Fruit fly (Drosophila melanogaster) whole organism: ENCODE results near the gene Ubr1.

Experiments used
- CG8478 ChIP-seq: fragments of >200 bp; optimal IDR thresholded peaks from 2 replicates; lab custom pipeline; 2018; ENCODE audit warnings: inconsistent platforms
- Dll ChIP-seq: fragments of >200 bp; optimal IDR thresholded peaks from 2 replicates; lab custom pipeline; 2017
- EcR ChIP-seq, 2 experiments: fragments of >200 bp; optimal IDR thresholded peaks; 2 replicates each; lab custom pipeline; 2017; ENCODE audit warnings: missing biosample characterization in 2 of 2, missing genetic modification characterization in 2 of 2, missing genetic modification reagents in 2 of 2
- pan ChIP-seq: fragments of >200 bp; optimal IDR thresholded peaks from 2 replicates; lab custom pipeline; 2017
- psq ChIP-seq: fragments of >200 bp; optimal IDR thresholded peaks from 2 replicates; lab custom pipeline; 2017
- usp ChIP-seq: fragments of >200 bp; optimal IDR thresholded peaks from 2 replicates; lab custom pipeline; 2017; ENCODE audit warnings: missing biosample characterization, missing genetic modification characterization, mixed read lengths

DNA sequence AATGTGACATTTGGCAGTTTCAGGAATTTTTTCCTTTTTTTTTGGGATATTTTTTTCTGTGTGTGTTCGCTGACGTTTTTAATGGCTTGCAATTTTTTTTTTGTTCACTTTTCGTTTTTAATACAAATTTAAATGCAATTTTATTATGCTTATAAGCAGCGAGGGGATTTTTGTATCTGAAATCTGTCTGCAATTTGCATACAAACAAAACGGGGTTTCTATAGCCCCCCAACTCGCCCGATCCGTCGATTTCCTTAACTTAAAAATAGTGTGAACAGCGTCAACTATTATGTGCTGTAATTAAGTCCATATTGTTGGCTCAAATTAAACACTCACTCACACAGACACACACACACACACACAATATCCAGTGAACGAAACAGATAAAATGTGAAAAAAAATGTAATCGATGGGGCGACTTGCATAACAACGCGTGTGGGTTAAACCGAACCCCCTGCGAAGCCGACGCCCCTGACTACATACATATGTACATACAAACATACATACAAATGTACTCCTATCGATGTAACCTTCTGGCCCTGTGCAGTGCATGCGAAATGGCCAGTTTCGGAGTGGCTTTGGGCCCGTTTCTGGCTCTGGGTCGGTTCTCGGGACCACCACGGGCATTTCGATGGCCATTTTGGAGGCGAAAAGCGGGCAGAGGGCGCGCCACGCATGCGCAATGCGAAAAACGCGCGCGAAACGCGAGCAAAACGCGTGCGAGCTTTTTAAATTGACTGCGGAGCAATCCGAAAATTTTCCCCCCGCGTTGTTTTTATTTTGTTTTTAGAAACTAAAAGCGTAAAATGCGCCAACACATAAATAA lies 36.3 kb downstream of the Ubr1 start:
- no peak for TF ChIP-seq pan
- TF ChIP-seq CG8478 (lab: Kevin White, UChicago) = no peak
- no peak for TF ChIP-seq EcR (GFP tag; optimal IDR thresholded peaks at IDR 0.05; lab: Kevin White, UChicago)
- TF ChIP-seq usp (GFP tag; lab: Kevin White, UChicago) = no peak
- TF ChIP-seq psq = no peak
- no peak for TF ChIP-seq Dll (lab: Kevin White, UChicago)
